Fruit fly (Drosophila melanogaster) Kc167 (cell line): ENCODE measurements around the gene SelG.

Source experiments
- Myc ChIP-seq: fragments of >200 bp; optimal IDR thresholded peaks from 2 replicates; lab custom pipeline; 2017; ENCODE audit warnings: missing external identifiers
- h ChIP-seq: fragments of >200 bp; optimal IDR thresholded peaks from 3 replicates; lab custom pipeline; 2018; ENCODE audit warnings: missing external identifiers
- psq ChIP-seq: fragments of >200 bp; optimal IDR thresholded peaks from 2 replicates; lab custom pipeline; 2017; ENCODE audit warnings: missing external identifiers

DNA sequence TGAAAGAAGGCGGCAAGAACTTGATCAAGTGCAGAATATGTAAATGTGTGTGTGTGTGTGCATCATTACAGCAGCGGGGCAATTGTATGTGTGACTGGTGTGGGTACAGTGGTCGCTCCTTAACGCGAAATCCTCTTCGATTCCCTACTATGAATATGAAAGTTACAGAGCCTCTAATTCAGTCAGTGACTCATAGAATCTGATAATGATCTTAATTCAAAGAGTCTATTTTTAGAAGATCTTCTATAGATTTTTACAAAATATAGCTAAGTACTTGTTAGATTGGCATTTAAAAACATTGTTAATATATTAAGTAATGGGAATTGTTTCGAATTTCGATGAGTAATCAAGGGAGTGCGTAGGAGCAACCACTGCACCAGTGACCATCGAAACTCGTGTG is 4.6 kb upstream of the SelG start:
- TF ChIP-seq Myc: no peak
- TF ChIP-seq psq: no peak
- TF ChIP-seq h (lab: Kevin White, UChicago): no peak
